Fruit fly (Drosophila melanogaster) whole organism, pupa: Measurements from ENCODE around the gene CG14841.

ENCODE experiments used
- CG10348 ChIP-seq: fragments of 200-800 bp; sonication (Bioruptor generic); IDR thresholded peaks from 2 replicates; pipeline ENCODE4 v1.3.6; 2022; ENCODE audit warnings: missing biosample characterization, missing genetic modification characterization
- CG12605 ChIP-seq: fragments of 200-800 bp; sonication (Bioruptor generic); IDR thresholded peaks from 2 replicates; pipeline ENCODE4 v1.3.6; 2022; ENCODE audit warnings: missing biosample characterization, missing genetic modification characterization
- CG13204 ChIP-seq: fragments of 200-800 bp; sonication (Bioruptor generic); optimal IDR thresholded peaks from 2 replicates; lab custom pipeline; 2018; ENCODE audit warnings: missing biosample characterization, mild to moderate bottlenecking, missing genetic modification characterization, moderate library complexity
- CG14655 ChIP-seq: fragments of 200-800 bp; sonication (Bioruptor generic); optimal IDR thresholded peaks from 3 replicates; lab custom pipeline; 2017; ENCODE audit warnings: mild to moderate bottlenecking, missing biosample characterization, missing genetic modification reagents, missing genetic modification characterization
- CG15710 ChIP-seq: fragments of 200-800 bp; sonication (Bioruptor generic); optimal IDR thresholded peaks from 2 replicates; lab custom pipeline; 2018; ENCODE audit warnings: missing biosample characterization, mild to moderate bottlenecking, missing genetic modification characterization, moderate library complexity
- CG17806 ChIP-seq: fragments of 200-800 bp; sonication (Bioruptor generic); optimal IDR thresholded peaks from 2 replicates; lab custom pipeline; 2018; ENCODE audit warnings: missing biosample characterization, mild to moderate bottlenecking, missing genetic modification characterization, moderate library complexity
- CG32121 ChIP-seq: fragments of 200-800 bp; sonication (Bioruptor generic); IDR thresholded peaks from 2 replicates; pipeline ENCODE4 v1.3.6; 2022; ENCODE audit warnings: missing biosample characterization, missing genetic modification characterization
- CG34367 ChIP-seq: fragments of 200-800 bp; sonication (Bioruptor generic); optimal IDR thresholded peaks from 2 replicates; lab custom pipeline; 2018; ENCODE audit warnings: missing biosample characterization, mild to moderate bottlenecking, missing genetic modification characterization
- CG4496 ChIP-seq: fragments of 200-800 bp; sonication (Bioruptor generic); IDR thresholded peaks from 3 replicates; pipeline ENCODE4 v1.3.6; 2022; ENCODE audit warnings: missing biosample characterization, missing genetic modification characterization
- CG8159 ChIP-seq: fragments of 200-800 bp; sonication (Bioruptor generic); optimal IDR thresholded peaks from 3 replicates; lab custom pipeline; 2018; ENCODE audit warnings: missing biosample characterization, mild to moderate bottlenecking, missing genetic modification characterization, moderate library complexity
- CG8301 ChIP-seq: fragments of 200-800 bp; sonication (Bioruptor generic); optimal IDR thresholded peaks from 2 replicates; lab custom pipeline; 2018; ENCODE audit warnings: missing biosample characterization, mild to moderate bottlenecking, missing genetic modification characterization
- CG9948 ChIP-seq: fragments of 200-800 bp; sonication (Bioruptor generic); optimal IDR thresholded peaks from 2 replicates; lab custom pipeline; 2018; ENCODE audit warnings: missing biosample characterization, mild to moderate bottlenecking, missing genetic modification characterization, moderate library complexity
- D1 ChIP-seq: fragments of 200-800 bp; sonication (Bioruptor generic); optimal IDR thresholded peaks from 2 replicates; lab custom pipeline; 2018; ENCODE audit warnings: missing biosample characterization, mild to moderate bottlenecking, missing genetic modification characterization, moderate library complexity
- EcR ChIP-seq: fragments of 200-800 bp; sonication (Bioruptor generic); optimal IDR thresholded peaks from 3 replicates; lab custom pipeline; 2019; ENCODE audit warnings: missing biosample characterization, missing genetic modification characterization, mild to moderate bottlenecking, moderate library complexity, missing genetic modification reagents
- Ets98B ChIP-seq: fragments of 200-800 bp; sonication (Bioruptor generic); IDR thresholded peaks from 2 replicates; pipeline ENCODE4 v1.3.6; 2022; ENCODE audit warnings: missing biosample characterization, missing genetic modification characterization
- Pif1A ChIP-seq: fragments of 200-800 bp; sonication (Bioruptor generic); optimal IDR thresholded peaks from 3 replicates; lab custom pipeline; 2016; ENCODE audit warnings: missing biosample characterization, missing genetic modification characterization
- Pif1B ChIP-seq: fragments of 200-800 bp; sonication (Bioruptor generic); optimal IDR thresholded peaks from 3 replicates; lab custom pipeline; 2016; ENCODE audit warnings: missing biosample characterization, missing genetic modification characterization
- Snoo ChIP-seq: fragments of 200-800 bp; sonication (Bioruptor generic); optimal IDR thresholded peaks from 3 replicates; lab custom pipeline; 2017; ENCODE audit warnings: missing biosample characterization, mild to moderate bottlenecking, missing genetic modification characterization, inconsistent platforms
- fd96Ca ChIP-seq: fragments of 200-800 bp; sonication (Bioruptor generic); IDR thresholded peaks from 3 replicates; pipeline ENCODE4 v1.3.6; 2022; ENCODE audit warnings: missing biosample characterization, missing genetic modification characterization
- gl ChIP-seq: fragments of 200-800 bp; sonication (Bioruptor generic); optimal IDR thresholded peaks from 2 replicates; lab custom pipeline; 2018; ENCODE audit warnings: missing biosample characterization, mild to moderate bottlenecking, missing genetic modification characterization
- rn ChIP-seq: fragments of 200-800 bp; sonication (Bioruptor generic); IDR thresholded peaks from 2 replicates; pipeline ENCODE4 v1.3.6; 2022; ENCODE audit warnings: missing biosample characterization, missing genetic modification characterization

The CG14841 gene

dm6 chr3R:14278523-14279303, 16.5 kb upstream of the CG14841 start:
- peak; percentile 63; the same call in 2 of the 3 replicates for TF ChIP-seq fd96Ca
- peak; percentile 33 for TF ChIP-seq CG34367 (tag; lab: Kevin White, UChicago)
- peak; percentile 69 for TF ChIP-seq CG12605 (GFP tag; lab: Robert Waterston, UW)
- peak; percentile 75 for TF ChIP-seq CG13204 (GFP tag; lab: Kevin White, UChicago)
- peak; percentile 66 for TF ChIP-seq Pif1B (GFP tag; lab: Kevin White, UChicago)
- peak; percentile 31 for TF ChIP-seq CG14655 (GFP tag; lab: Kevin White, UChicago)
- peak; percentile 21 for TF ChIP-seq CG17806 (tag; lab: Kevin White, UChicago)
- TF ChIP-seq CG4496 (GFP tag; lab: Robert Waterston, UW) = peak; percentile 84
- TF ChIP-seq gl (tag; lab: Kevin White, UChicago) = peak; percentile 88
- peak; percentile 37 for TF ChIP-seq Pif1A (GFP tag; lab: Kevin White, UChicago)
- TF ChIP-seq CG9948 (tag; lab: Kevin White, UChicago) = peak; percentile 50
- no peak for TF ChIP-seq D1 (tag; lab: Kevin White, UChicago)
- no peak for TF ChIP-seq Snoo (tag; lab: Kevin White, UChicago)
- peak; percentile 79 for TF ChIP-seq Ets98B (GFP tag; lab: Robert Waterston, UW)
- peak; percentile 53 for TF ChIP-seq CG15710 (tag; lab: Kevin White, UChicago)
- TF ChIP-seq CG32121 (GFP tag; lab: Robert Waterston, UW) = no peak; the same call in 1 of the 2 replicates
- peak; percentile 15 for TF ChIP-seq CG8301
- TF ChIP-seq EcR = peak; percentile 69
- TF ChIP-seq CG8159 (tag; lab: Kevin White, UChicago) = peak; percentile 45
- TF ChIP-seq rn (GFP tag; lab: Robert Waterston, UW) = no peak
- no peak for TF ChIP-seq CG10348 (GFP tag; lab: Robert Waterston, UW)

DNA sequence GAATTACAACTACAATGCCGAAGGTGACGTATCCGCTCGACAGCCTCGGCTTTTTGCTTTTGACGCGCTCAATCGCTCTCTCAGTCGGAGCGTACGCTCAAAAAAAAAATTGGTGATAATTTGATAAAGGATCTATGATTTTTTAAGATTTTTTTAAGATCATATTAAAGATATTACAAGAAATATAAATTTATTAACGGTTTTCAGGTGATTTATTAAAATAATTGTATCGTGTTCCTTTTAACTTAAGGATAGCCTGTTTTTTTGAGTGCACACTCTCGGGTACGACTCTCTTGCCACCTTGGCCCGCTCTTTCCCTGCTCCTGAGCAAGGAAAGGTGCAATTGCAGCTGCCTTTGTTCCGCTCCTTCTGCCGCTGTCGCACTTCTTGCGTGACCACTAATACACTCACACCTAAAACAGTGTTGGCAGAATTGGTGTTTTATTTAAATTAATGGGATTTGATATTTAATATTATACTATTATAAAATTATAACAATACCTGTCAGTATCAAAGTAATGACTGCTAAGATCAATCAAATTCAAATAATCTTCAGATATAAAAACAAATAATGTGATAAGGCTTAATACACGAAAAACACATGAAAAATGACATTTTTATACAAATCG, 15.8 kb upstream of the CG14841 start:
- TF ChIP-seq Pif1B (GFP tag; lab: Kevin White, UChicago) = peak; percentile 98
- TF ChIP-seq gl (tag; lab: Kevin White, UChicago) = peak; percentile 90
- peak; percentile 98 for TF ChIP-seq CG8159 (tag; lab: Kevin White, UChicago)
- peak; percentile 93 for TF ChIP-seq Snoo (tag; lab: Kevin White, UChicago)
- peak; percentile 97 for TF ChIP-seq CG12605 (GFP tag; lab: Robert Waterston, UW)
- peak; percentile 98 for TF ChIP-seq CG32121 (GFP tag; lab: Robert Waterston, UW)
- peak; percentile 97 for TF ChIP-seq Ets98B (GFP tag; lab: Robert Waterston, UW)
- TF ChIP-seq CG10348 (GFP tag; lab: Robert Waterston, UW) = peak; percentile 77
- peak; percentile 97 for TF ChIP-seq CG17806 (tag; lab: Kevin White, UChicago)
- TF ChIP-seq D1 (tag; lab: Kevin White, UChicago) = peak; percentile 97
- TF ChIP-seq Pif1A (GFP tag; lab: Kevin White, UChicago) = peak; percentile 96
- peak; percentile 96 for TF ChIP-seq rn (GFP tag; lab: Robert Waterston, UW)
- peak; percentile 96 for TF ChIP-seq CG8301
- TF ChIP-seq CG4496 (GFP tag; lab: Robert Waterston, UW) = peak; percentile 97
- peak; percentile 97 for TF ChIP-seq CG9948 (tag; lab: Kevin White, UChicago)
- TF ChIP-seq CG13204 (GFP tag; lab: Kevin White, UChicago) = peak; percentile 96
- peak; percentile 94 for TF ChIP-seq CG34367 (tag; lab: Kevin White, UChicago)
- TF ChIP-seq EcR = peak; percentile 72
- peak; percentile 96 for TF ChIP-seq fd96Ca
- peak; percentile 98 for TF ChIP-seq CG15710 (tag; lab: Kevin White, UChicago)
- TF ChIP-seq CG14655 (GFP tag; lab: Kevin White, UChicago) = peak; percentile 97

DNA sequence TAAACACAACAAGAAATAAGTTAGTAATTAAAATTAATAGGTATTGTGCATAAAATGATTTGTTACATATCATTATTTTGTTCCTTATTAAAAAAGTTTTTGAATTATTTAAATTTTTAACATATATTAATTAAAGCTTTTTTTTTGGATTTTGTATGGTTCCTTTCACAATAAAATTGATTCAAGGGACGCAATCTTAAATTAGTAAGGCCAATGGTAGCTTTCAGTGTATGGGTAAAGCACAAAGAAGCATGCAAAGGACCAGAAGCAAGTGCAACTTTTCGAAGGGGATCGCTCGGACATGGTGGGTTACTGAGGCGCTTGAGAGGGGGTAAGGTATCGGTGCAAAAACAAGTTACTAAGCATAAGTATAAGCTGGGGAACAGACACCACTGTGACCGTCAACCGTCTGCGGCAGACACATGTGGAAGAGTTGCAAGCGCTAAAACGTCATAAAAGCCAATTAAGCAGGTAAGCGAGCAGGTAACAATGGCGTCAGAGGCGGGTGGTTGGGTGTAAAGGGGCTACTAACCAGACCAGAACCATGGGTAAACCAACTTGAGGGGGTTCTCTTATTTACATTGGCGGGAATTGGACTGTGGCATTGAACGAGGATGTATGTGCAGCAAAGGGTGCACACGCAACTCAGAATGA, 13.4 kb upstream of the CG14841 start:
- TF ChIP-seq CG12605 (GFP tag; lab: Robert Waterston, UW) (no peak), D1 (tag; lab: Kevin White, UChicago) (no peak), Snoo (tag; lab: Kevin White, UChicago) (no peak), gl (tag; lab: Kevin White, UChicago) (no peak), rn (GFP tag; lab: Robert Waterston, UW) (no peak), Ets98B (GFP tag; lab: Robert Waterston, UW) (no peak), CG34367 (tag; lab: Kevin White, UChicago) (peak; percentile 52), CG9948 (tag; lab: Kevin White, UChicago) (no peak), CG8301 (no peak), CG4496 (GFP tag; lab: Robert Waterston, UW) (0 out of 3 replicates have a peak, but pooled peaks have one; percentile 23), CG8159 (tag; lab: Kevin White, UChicago) (peak; percentile 76), CG17806 (tag; lab: Kevin White, UChicago) (peak; percentile 66), Pif1A (GFP tag; lab: Kevin White, UChicago) (no peak), CG15710 (tag; lab: Kevin White, UChicago) (peak; percentile 64), CG14655 (GFP tag; lab: Kevin White, UChicago) (no peak), fd96Ca (no peak), Pif1B (GFP tag; lab: Kevin White, UChicago) (no peak), CG13204 (GFP tag; lab: Kevin White, UChicago) (peak; percentile 32), CG32121 (GFP tag; lab: Robert Waterston, UW) (no peak), EcR (peak; percentile 51)

dm6 chr3R:14261113-14261512, 1.1 kb downstream of the CG14841 start, which contains the start of gene CG14840:
TSS of gene CG14840 (minus strand) at chr3R:14261213.
- TF ChIP-seq Snoo (tag; lab: Kevin White, UChicago) = no peak
- TF ChIP-seq CG13204 (GFP tag; lab: Kevin White, UChicago) = no peak
- no peak for TF ChIP-seq CG8159 (tag; lab: Kevin White, UChicago)
- no peak for TF ChIP-seq CG15710 (tag; lab: Kevin White, UChicago)
- TF ChIP-seq EcR = no peak
- no peak for TF ChIP-seq fd96Ca
- no peak for TF ChIP-seq Pif1B (GFP tag; lab: Kevin White, UChicago)
- no peak for TF ChIP-seq CG4496 (GFP tag; lab: Robert Waterston, UW)
- no peak for TF ChIP-seq CG32121 (GFP tag; lab: Robert Waterston, UW)
